Fruit fly (Drosophila melanogaster) whole organism, wandering third instar larva: Measurements from ENCODE around the gene kraken.

ENCODE experiments used
- Abd-B ChIP-seq: fragments of >200 bp; optimal IDR thresholded peaks from 2 replicates; lab custom pipeline; 2017; ENCODE audit warnings: missing biosample characterization, missing genetic modification characterization
- HLH106 ChIP-seq: fragments of 200-800 bp; optimal IDR thresholded peaks from 3 replicates; lab custom pipeline; 2019; ENCODE audit warnings: missing biosample characterization, mild to moderate bottlenecking, missing genetic modification characterization, moderate library complexity
- br ChIP-seq: fragments of 200-800 bp; sonication (Bioruptor generic); optimal IDR thresholded peaks from 2 replicates; lab custom pipeline; 2016; ENCODE audit warnings: missing biosample characterization, missing genetic modification characterization
- foxo ChIP-seq, 2 experiments: fragments of 200-800 bp; sonication (Bioruptor generic); optimal IDR thresholded peaks; 2 replicates in 1 of 2; 3 replicates in 1 of 2; lab custom pipeline; 2016 to 2017; ENCODE audit warnings: missing biosample characterization in 2 of 2, missing genetic modification characterization in 2 of 2
- psq ChIP-seq: fragments of 200-800 bp; sonication (Bioruptor generic); optimal IDR thresholded peaks from 3 replicates; lab custom pipeline; 2017; ENCODE audit warnings: missing biosample characterization, mild to moderate bottlenecking, missing genetic modification characterization, moderate library complexity
- rgr ChIP-seq: fragments of 200-800 bp; sonication (Bioruptor generic); optimal IDR thresholded peaks from 3 replicates; lab custom pipeline; 2016; ENCODE audit warnings: missing biosample characterization, mild to moderate bottlenecking, missing genetic modification characterization
- usp ChIP-seq: fragments of >200 bp; optimal IDR thresholded peaks from 2 replicates; lab custom pipeline; 2017; ENCODE audit warnings: missing biosample characterization, missing genetic modification characterization

DNA sequence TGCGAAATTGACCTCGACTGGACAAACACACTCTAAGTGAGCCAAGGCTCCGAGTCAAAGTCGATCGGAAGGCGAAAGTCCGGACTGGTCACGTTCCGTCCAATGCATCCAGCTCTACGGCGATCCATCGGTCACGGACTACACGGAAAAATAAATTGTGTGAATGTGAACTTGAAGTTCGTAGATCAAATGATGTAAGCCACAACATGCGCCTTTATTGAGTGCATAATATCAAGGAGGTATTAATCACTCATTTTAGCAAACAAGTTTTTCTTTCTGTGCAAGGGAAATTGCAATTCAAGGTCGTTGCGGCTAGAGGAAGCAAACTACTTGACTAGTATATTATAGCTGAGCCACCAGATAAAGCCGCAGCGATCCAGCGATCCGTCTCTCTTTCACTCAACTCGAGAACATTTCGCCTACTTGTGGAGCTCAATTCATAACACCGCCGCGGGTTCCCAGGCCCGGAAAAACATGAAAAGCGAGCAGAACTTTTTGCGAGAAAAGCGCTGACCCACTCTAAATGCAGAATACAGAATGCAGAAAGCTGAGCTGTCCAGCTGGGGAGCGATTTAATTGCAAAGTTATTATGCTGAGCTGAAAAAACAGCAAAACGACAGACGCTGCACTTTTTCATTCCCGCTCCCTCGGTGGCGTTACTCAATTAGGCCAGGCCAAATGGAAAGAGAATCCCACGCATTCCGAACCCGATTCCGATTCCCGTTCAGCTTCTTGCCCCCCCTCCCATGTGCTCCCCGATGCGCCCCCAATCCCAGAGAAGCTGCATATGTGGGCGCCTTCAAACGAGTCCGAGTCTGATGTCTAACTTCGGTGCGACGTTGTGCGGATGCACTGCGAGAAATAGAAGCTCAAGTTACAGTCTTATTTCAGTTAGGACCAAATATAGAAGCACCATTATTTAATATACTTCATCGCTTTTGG is 8.4 kb upstream of the kraken start:
- TF ChIP-seq psq (no peak), Abd-B (GFP tag; lab: Kevin White, UChicago) (no peak), HLH106 (tag; lab: Kevin White, UChicago) (no peak), foxo (GFP tag; optimal IDR thresholded peaks at IDR 0.05; lab: Kevin White, UChicago) (no peak), usp (no peak), br (GFP tag; lab: Kevin White, UChicago) (no peak), rgr (GFP tag; lab: Kevin White, UChicago) (no peak)
